Worm (Caenorhabditis elegans) whole organism, L4/young adult: ENCODE measurements around the gene parn-2.

Source experiments
- W03F9.2 ChIP-seq: fragments of 150-350 bp; optimal IDR thresholded peaks from 2 replicates; lab custom pipeline; 2014; ENCODE audit warnings: missing biosample characterization, missing genetic modification characterization
- dao-5 ChIP-seq: sonication (generic microtip); optimal IDR thresholded peaks from 2 replicates; lab custom pipeline; 2016; ENCODE audit warnings: missing genotype, missing genetic modification characterization, moderate library complexity, missing compliant biosample characterization
- him-1 ChIP-seq: sonication (generic microtip); optimal IDR thresholded peaks from 2 replicates; lab custom pipeline; 2016; ENCODE audit warnings: missing genotype, missing genetic modification reagents, missing genetic modification characterization, missing compliant biosample characterization

ce11 chrII:12256528-12256927 is at the start of gene parn-2:
- TF ChIP-seq dao-5 (no peak), W03F9.2 (no peak), him-1 (tag; lab: Kevin White, UChicago) (no peak)
